Fruit fly (Drosophila melanogaster) whole organism, embryonic: ENCODE data around the gene CG1847.

Source experiments
- Bteb2 ChIP-seq: fragments of 200-800 bp; sonication (Bioruptor generic); optimal IDR thresholded peaks from 2 replicates; lab custom pipeline; 2016; ENCODE audit warnings: missing biosample characterization, missing genetic modification characterization
- C15 ChIP-seq: fragments of 200-800 bp; sonication (Bioruptor generic); IDR thresholded peaks from 3 replicates; pipeline ENCODE4 v1.3.6; 2022; ENCODE audit warnings: missing biosample characterization, missing genetic modification characterization
- CG10321 ChIP-seq: fragments of 200-800 bp; sonication (Bioruptor generic); IDR thresholded peaks from 2 replicates; pipeline ENCODE4 v1.3.6; 2022; ENCODE audit warnings: missing biosample characterization, missing genetic modification characterization
- CG11696 ChIP-seq: fragments of 200-800 bp; sonication (Bioruptor generic); IDR thresholded peaks from 2 replicates; pipeline ENCODE4 v1.3.6; 2022; ENCODE audit warnings: missing biosample characterization, missing genetic modification characterization
- CG15073 ChIP-seq: fragments of 200-800 bp; sonication (Bioruptor generic); optimal IDR thresholded peaks from 2 replicates; lab custom pipeline; 2016; ENCODE audit warnings: missing biosample characterization, missing genetic modification characterization
- CG1603 ChIP-seq: fragments of 200-800 bp; sonication (Bioruptor generic); optimal IDR thresholded peaks from 2 replicates; lab custom pipeline; 2019; ENCODE audit warnings: missing biosample characterization, mild to moderate bottlenecking, missing genetic modification characterization, moderate library complexity
- CG17568 ChIP-seq: fragments of 200-800 bp; sonication (Bioruptor generic); optimal IDR thresholded peaks from 2 replicates; lab custom pipeline; 2018; ENCODE audit warnings: missing biosample characterization, mild to moderate bottlenecking, missing genetic modification characterization, moderate library complexity
- CG17802 ChIP-seq: fragments of 200-800 bp; sonication (Bioruptor generic); optimal IDR thresholded peaks from 2 replicates; lab custom pipeline; 2018; ENCODE audit warnings: missing biosample characterization, mild to moderate bottlenecking, missing genetic modification characterization, moderate library complexity
- CG1792 ChIP-seq: fragments of 200-800 bp; sonication (Bioruptor generic); optimal IDR thresholded peaks from 2 replicates; lab custom pipeline; 2016; ENCODE audit warnings: missing biosample characterization, missing genetic modification characterization
- CG3281 ChIP-seq: fragments of 200-800 bp; sonication (Bioruptor generic); optimal IDR thresholded peaks from 3 replicates; lab custom pipeline; 2017; ENCODE audit warnings: missing biosample characterization, mild to moderate bottlenecking, missing genetic modification characterization
- CG42726 ChIP-seq: fragments of 200-800 bp; sonication (Bioruptor generic); IDR thresholded peaks from 2 replicates; pipeline ENCODE4 v1.3.6; 2022; ENCODE audit warnings: missing biosample characterization, missing genetic modification characterization; ENCODE audit not compliant: partially characterized antibody
- CG4707 ChIP-seq: fragments of 200-800 bp; sonication (Bioruptor generic); optimal IDR thresholded peaks from 2 replicates; lab custom pipeline; 2018; ENCODE audit warnings: missing biosample characterization, mild to moderate bottlenecking, missing genetic modification characterization, moderate library complexity
- CG6791 ChIP-seq: fragments of 200-800 bp; sonication (Bioruptor generic); IDR thresholded peaks from 3 replicates; pipeline ENCODE4 v1.3.6; 2022; ENCODE audit warnings: missing biosample characterization, missing genetic modification characterization; ENCODE audit not compliant: partially characterized antibody
- CG6813 ChIP-seq: fragments of 200-800 bp; sonication (Bioruptor generic); optimal IDR thresholded peaks from 2 replicates; lab custom pipeline; 2017; ENCODE audit warnings: missing biosample characterization, missing genetic modification characterization, mild to moderate bottlenecking, moderate library complexity, missing genetic modification reagents
- CG7372 ChIP-seq: fragments of 200-800 bp; sonication (Bioruptor generic); IDR thresholded peaks from 2 replicates; pipeline ENCODE4 v1.3.6; 2022; ENCODE audit warnings: missing biosample characterization, missing genetic modification characterization
- CG9437 ChIP-seq: fragments of 200-800 bp; sonication (Bioruptor generic); optimal IDR thresholded peaks from 2 replicates; lab custom pipeline; 2018; ENCODE audit warnings: missing biosample characterization, mild to moderate bottlenecking, missing genetic modification characterization
- CG9727 ChIP-seq: fragments of 200-800 bp; sonication (Bioruptor generic); optimal IDR thresholded peaks from 3 replicates; lab custom pipeline; 2017; ENCODE audit warnings: missing biosample characterization, mild to moderate bottlenecking, missing genetic modification characterization
- CG9876 ChIP-seq: fragments of 200-800 bp; sonication (Bioruptor generic); optimal IDR thresholded peaks from 2 replicates; lab custom pipeline; 2016; ENCODE audit warnings: missing biosample characterization, missing genetic modification characterization
- D19B ChIP-seq: fragments of 200-800 bp; sonication (Bioruptor generic); optimal IDR thresholded peaks from 2 replicates; lab custom pipeline; 2017; ENCODE audit warnings: missing biosample characterization, mild to moderate bottlenecking, missing genetic modification characterization
- Deaf1 ChIP-seq: fragments of 200-800 bp; optimal IDR thresholded peaks from 3 replicates; lab custom pipeline; 2019; ENCODE audit warnings: missing biosample characterization, mild to moderate bottlenecking, missing genetic modification characterization, moderate library complexity
- Fer1 ChIP-seq: fragments of 200-800 bp; sonication (Bioruptor generic); optimal IDR thresholded peaks from 2 replicates; lab custom pipeline; 2017; ENCODE audit warnings: missing biosample characterization, mild to moderate bottlenecking, missing genetic modification characterization
- H15 ChIP-seq: fragments of 200-800 bp; sonication (Bioruptor generic); IDR thresholded peaks from 3 replicates; pipeline ENCODE4 v1.3.6; 2022; ENCODE audit warnings: missing biosample characterization, missing genetic modification characterization
- HmgD ChIP-seq: fragments of 200-800 bp; sonication (Bioruptor generic); optimal IDR thresholded peaks from 3 replicates; lab custom pipeline; 2016; ENCODE audit warnings: missing biosample characterization, missing genetic modification characterization
- Lpt ChIP-seq: fragments of >200 bp; optimal IDR thresholded peaks from 2 replicates; lab custom pipeline; 2018; ENCODE audit warnings: missing biosample characterization, missing genetic modification characterization
- Nf-YB ChIP-seq: fragments of 200-800 bp; sonication (Bioruptor generic); optimal IDR thresholded peaks from 3 replicates; lab custom pipeline; 2019; ENCODE audit warnings: missing biosample characterization, mild to moderate bottlenecking, missing genetic modification characterization, moderate library complexity
- Rfx ChIP-seq: fragments of 200-800 bp; sonication (Bioruptor generic); IDR thresholded peaks from 2 replicates; pipeline ENCODE4 v1.3.6; 2022; ENCODE audit warnings: missing biosample characterization, missing genetic modification characterization
- Taf1 ChIP-seq: fragments of 200-800 bp; sonication (Bioruptor generic); IDR thresholded peaks from 2 replicates; pipeline ENCODE4 v1.3.6; 2022; ENCODE audit warnings: missing biosample characterization, missing genetic modification characterization
- bigmax ChIP-seq: fragments of 200-800 bp; sonication (Bioruptor generic); optimal IDR thresholded peaks from 2 replicates; lab custom pipeline; 2018; ENCODE audit warnings: missing biosample characterization, mild to moderate bottlenecking, missing genetic modification characterization
- bowl ChIP-seq: fragments of 200-800 bp; sonication (Bioruptor generic); IDR thresholded peaks from 2 replicates; pipeline ENCODE4 v1.3.6; 2022; ENCODE audit warnings: missing biosample characterization, missing genetic modification characterization
- chif ChIP-seq, 2 experiments: fragments of 200-800 bp; sonication (Bioruptor generic); optimal IDR thresholded peaks; 3 replicates each; lab custom pipeline; 2016; ENCODE audit warnings: missing biosample characterization in 2 of 2, missing genetic modification characterization in 2 of 2
- crc ChIP-seq: fragments of 200-800 bp; sonication (Bioruptor generic); optimal IDR thresholded peaks from 2 replicates; lab custom pipeline; 2016; ENCODE audit warnings: missing biosample characterization, missing genetic modification characterization
- exex ChIP-seq: fragments of 200-800 bp; sonication (Bioruptor generic); optimal IDR thresholded peaks from 4 replicates; lab custom pipeline; 2018; ENCODE audit warnings: missing biosample characterization, mild to moderate bottlenecking, missing genetic modification characterization, moderate library complexity
- gem ChIP-seq: fragments of 200-800 bp; sonication (Bioruptor generic); optimal IDR thresholded peaks from 2 replicates; lab custom pipeline; 2019; ENCODE audit warnings: missing biosample characterization, mild to moderate bottlenecking, missing genetic modification characterization, moderate library complexity
- h ChIP-seq: fragments of >200 bp; optimal IDR thresholded peaks from 2 replicates; lab custom pipeline; 2017
- ken ChIP-seq: fragments of 200-800 bp; sonication (Bioruptor generic); IDR thresholded peaks from 3 replicates; pipeline ENCODE4 v1.3.6; 2022; ENCODE audit warnings: missing biosample characterization, missing genetic modification characterization
- luna ChIP-seq: fragments of 200-800 bp; sonication (Bioruptor generic); optimal IDR thresholded peaks from 2 replicates; lab custom pipeline; 2016; ENCODE audit warnings: missing biosample characterization, missing genetic modification characterization
- mam ChIP-seq: fragments of 200-800 bp; sonication (Bioruptor generic); optimal IDR thresholded peaks from 3 replicates; lab custom pipeline; 2016; ENCODE audit warnings: missing biosample characterization, missing genetic modification characterization
- nom ChIP-seq: fragments of 200-800 bp; sonication (Bioruptor generic); optimal IDR thresholded peaks from 2 replicates; lab custom pipeline; 2017; ENCODE audit warnings: missing biosample characterization, missing genetic modification characterization, mild to moderate bottlenecking, moderate library complexity, missing genetic modification reagents
- org-1 ChIP-seq: fragments of 200-800 bp; sonication (Bioruptor generic); optimal IDR thresholded peaks from 2 replicates; lab custom pipeline; 2017; ENCODE audit warnings: missing biosample characterization, missing genetic modification characterization
- run ChIP-seq: fragments of 200-800 bp; sonication (Bioruptor generic); optimal IDR thresholded peaks from 3 replicates; lab custom pipeline; 2018; ENCODE audit warnings: missing biosample characterization, mild to moderate bottlenecking, missing genetic modification characterization
- salm ChIP-seq: fragments of 200-800 bp; sonication (Bioruptor generic); optimal IDR thresholded peaks from 2 replicates; lab custom pipeline; 2018; ENCODE audit warnings: missing biosample characterization, mild to moderate bottlenecking, missing genetic modification characterization
- sens ChIP-seq: fragments of 200-800 bp; sonication (Bioruptor generic); peaks from one replicate; lab custom pipeline; 2016; ENCODE audit warnings: missing biosample characterization, missing genetic modification characterization
- seq ChIP-seq: fragments of 200-800 bp; sonication (Bioruptor generic); IDR thresholded peaks from 2 replicates; pipeline ENCODE4 v1.3.6; 2022; ENCODE audit warnings: missing biosample characterization, missing genetic modification characterization
- sim ChIP-seq: fragments of 200-800 bp; sonication (Bioruptor generic); IDR thresholded peaks from 2 replicates; pipeline ENCODE4 v1.3.6; 2022; ENCODE audit warnings: missing biosample characterization, missing genetic modification characterization
- sqz ChIP-seq: fragments of 200-800 bp; sonication (Bioruptor generic); optimal IDR thresholded peaks from 3 replicates; lab custom pipeline; 2018; ENCODE audit warnings: missing biosample characterization, mild to moderate bottlenecking, missing genetic modification characterization
- stc ChIP-seq: fragments of 200-800 bp; sonication (Bioruptor generic); IDR thresholded peaks from 2 replicates; pipeline ENCODE4 v1.3.6; 2022; ENCODE audit warnings: missing biosample characterization, missing genetic modification characterization
- trem ChIP-seq: fragments of 200-800 bp; optimal IDR thresholded peaks from 3 replicates; lab custom pipeline; 2019; ENCODE audit warnings: missing biosample characterization, mild to moderate bottlenecking, missing genetic modification characterization, moderate library complexity
- twi ChIP-seq: fragments of 200-800 bp; optimal IDR thresholded peaks from 2 replicates; lab custom pipeline; 2019; ENCODE audit warnings: missing biosample characterization, mild to moderate bottlenecking, missing genetic modification characterization, moderate library complexity
- unc-4 ChIP-seq: fragments of 200-800 bp; sonication (Bioruptor generic); IDR thresholded peaks from 2 replicates; pipeline ENCODE4 v1.3.6; 2022; ENCODE audit warnings: missing biosample characterization, missing genetic modification characterization; ENCODE audit not compliant: partially characterized antibody
- usp ChIP-seq: fragments of >200 bp; optimal IDR thresholded peaks from 2 replicates; lab custom pipeline; 2017; ENCODE audit warnings: missing biosample characterization, missing genetic modification characterization
- vnd ChIP-seq: fragments of 200-800 bp; sonication (Bioruptor generic); IDR thresholded peaks from 3 replicates; pipeline ENCODE4 v1.3.6; 2022; ENCODE audit warnings: missing biosample characterization, missing genetic modification characterization; ENCODE audit not compliant: partially characterized antibody
- zfh1 ChIP-seq: fragments of 200-800 bp; sonication (Bioruptor generic); IDR thresholded peaks from 3 replicates; pipeline ENCODE4 v1.3.6; 2022; ENCODE audit warnings: missing biosample characterization, missing genetic modification characterization
- zfh2 ChIP-seq: fragments of 200-800 bp; sonication (Bioruptor generic); optimal IDR thresholded peaks from 2 replicates; lab custom pipeline; 2016; ENCODE audit warnings: missing biosample characterization, missing genetic modification characterization

The CG1847 gene

dm6 chrX:11888142-11888541 is 19.2 kb downstream of the CG1847 start, which contains the start of gene CG1840 (continued):
- no peak for TF ChIP-seq CG1792 (GFP tag; lab: Kevin White, UChicago)
- TF ChIP-seq Fer1 (GFP tag; lab: Kevin White, UChicago), result no peak
- TF ChIP-seq chif (GFP tag; optimal IDR thresholded peaks at IDR 0.05; lab: Kevin White, UChicago), result no peak
- TF ChIP-seq gem (tag; lab: Kevin White, UChicago), result no peak
- no peak for TF ChIP-seq sim (GFP tag; lab: Robert Waterston, UW)
- TF ChIP-seq vnd, result peak; percentile 70
- TF ChIP-seq bowl (GFP tag; lab: Robert Waterston, UW), result no peak
- TF ChIP-seq crc (GFP tag; lab: Kevin White, UChicago), result no peak
- TF ChIP-seq Rfx (GFP tag; lab: Robert Waterston, UW), result peak; percentile 50; the same call in 1 of the 2 replicates
- no peak for TF ChIP-seq salm (tag; lab: Kevin White, UChicago)
- TF ChIP-seq Taf1, result no peak
- peak; percentile 90 for TF ChIP-seq sqz (GFP tag; lab: Kevin White, UChicago)
- no peak for TF ChIP-seq usp (GFP tag; lab: Kevin White, UChicago)
- no peak for TF ChIP-seq H15
- TF ChIP-seq CG9727 (GFP tag; lab: Kevin White, UChicago), result no peak
- no peak for TF ChIP-seq zfh1 (GFP tag; lab: Robert Waterston, UW)
- no peak for TF ChIP-seq run (tag; lab: Kevin White, UChicago)
- TF ChIP-seq bigmax (GFP tag; lab: Kevin White, UChicago), result no peak
- TF ChIP-seq CG6813 (GFP tag; lab: Kevin White, UChicago), result no peak
- TF ChIP-seq Bteb2 (GFP tag; lab: Kevin White, UChicago), result no peak
- TF ChIP-seq stc (GFP tag; lab: Robert Waterston, UW), result no peak
- peak; percentile 1 for TF ChIP-seq zfh2
- peak; percentile 2 for TF ChIP-seq Deaf1 (tag; lab: Kevin White, UChicago)
- TF ChIP-seq CG17568 (GFP tag; lab: Kevin White, UChicago), result no peak
- no peak for TF ChIP-seq seq (GFP tag; lab: Robert Waterston, UW)
- no peak for TF ChIP-seq h (lab: Kevin White, UChicago)
- no peak for TF ChIP-seq D19B (GFP tag; lab: Kevin White, UChicago)
- TF ChIP-seq luna, result no peak
- TF ChIP-seq CG7372, result no peak
- no peak for TF ChIP-seq CG9876 (GFP tag; lab: Kevin White, UChicago)
- no peak for TF ChIP-seq Nf-YB (GFP tag; lab: Kevin White, UChicago)
- no peak for TF ChIP-seq C15 (GFP tag; lab: Robert Waterston, UW)
- TF ChIP-seq unc-4 (GFP tag; lab: Robert Waterston, UW), result peak; percentile 80
- TF ChIP-seq CG1603 (tag; lab: Kevin White, UChicago), result peak; percentile 28
- TF ChIP-seq sens (GFP tag; lab: Kevin White, UChicago), result peak; percentile 78
- no peak for TF ChIP-seq ken (GFP tag; lab: Robert Waterston, UW)
- no peak for TF ChIP-seq nom (GFP tag; lab: Kevin White, UChicago)
- no peak for TF ChIP-seq Lpt (GFP tag; lab: Kevin White, UChicago)
- no peak for TF ChIP-seq mam (GFP tag; lab: Kevin White, UChicago)
- TF ChIP-seq HmgD (GFP tag; lab: Kevin White, UChicago), result no peak
- no peak for TF ChIP-seq org-1 (GFP tag; lab: Kevin White, UChicago)
- TF ChIP-seq CG6791 (GFP tag; lab: Robert Waterston, UW), result peak; percentile 77
- TF ChIP-seq CG15073 (GFP tag; lab: Kevin White, UChicago), result no peak
- TF ChIP-seq trem (tag; lab: Kevin White, UChicago), result no peak
- no peak for TF ChIP-seq CG10321
- TF ChIP-seq CG42726 (GFP tag; lab: Robert Waterston, UW), result 0 out of 2 replicates have a peak, but pooled peaks have one; percentile 40
- no peak for TF ChIP-seq CG9437 (GFP tag; lab: Kevin White, UChicago)
- TF ChIP-seq CG3281 (GFP tag; lab: Kevin White, UChicago), result no peak
- no peak for TF ChIP-seq CG17802 (tag; lab: Kevin White, UChicago)
- TF ChIP-seq exex (tag; lab: Kevin White, UChicago), result no peak
- TF ChIP-seq CG11696 (GFP tag; lab: Robert Waterston, UW), result no peak
- no peak for TF ChIP-seq twi (tag; lab: Kevin White, UChicago)
- TF ChIP-seq CG4707 (GFP tag; lab: Kevin White, UChicago), result no peak
